Fruit fly (Drosophila melanogaster) whole organism, pupa: Measurements from ENCODE around the gene Act88F.

Source experiments
- CG10348 ChIP-seq: fragments of 200-800 bp; sonication (Bioruptor generic); IDR thresholded peaks from 2 replicates; pipeline ENCODE4 v1.3.6; 2022; ENCODE audit warnings: missing biosample characterization, missing genetic modification characterization
- CG12605 ChIP-seq: fragments of 200-800 bp; sonication (Bioruptor generic); IDR thresholded peaks from 2 replicates; pipeline ENCODE4 v1.3.6; 2022; ENCODE audit warnings: missing biosample characterization, missing genetic modification characterization
- CG13204 ChIP-seq: fragments of 200-800 bp; sonication (Bioruptor generic); optimal IDR thresholded peaks from 2 replicates; lab custom pipeline; 2018; ENCODE audit warnings: missing biosample characterization, mild to moderate bottlenecking, missing genetic modification characterization, moderate library complexity
- CG14655 ChIP-seq: fragments of 200-800 bp; sonication (Bioruptor generic); optimal IDR thresholded peaks from 3 replicates; lab custom pipeline; 2017; ENCODE audit warnings: mild to moderate bottlenecking, missing biosample characterization, missing genetic modification reagents, missing genetic modification characterization
- CG15710 ChIP-seq: fragments of 200-800 bp; sonication (Bioruptor generic); optimal IDR thresholded peaks from 2 replicates; lab custom pipeline; 2018; ENCODE audit warnings: missing biosample characterization, mild to moderate bottlenecking, missing genetic modification characterization, moderate library complexity
- CG17806 ChIP-seq: fragments of 200-800 bp; sonication (Bioruptor generic); optimal IDR thresholded peaks from 2 replicates; lab custom pipeline; 2018; ENCODE audit warnings: missing biosample characterization, mild to moderate bottlenecking, missing genetic modification characterization, moderate library complexity
- CG32121 ChIP-seq: fragments of 200-800 bp; sonication (Bioruptor generic); IDR thresholded peaks from 2 replicates; pipeline ENCODE4 v1.3.6; 2022; ENCODE audit warnings: missing biosample characterization, missing genetic modification characterization
- CG34367 ChIP-seq: fragments of 200-800 bp; sonication (Bioruptor generic); optimal IDR thresholded peaks from 2 replicates; lab custom pipeline; 2018; ENCODE audit warnings: missing biosample characterization, mild to moderate bottlenecking, missing genetic modification characterization
- CG4496 ChIP-seq: fragments of 200-800 bp; sonication (Bioruptor generic); IDR thresholded peaks from 3 replicates; pipeline ENCODE4 v1.3.6; 2022; ENCODE audit warnings: missing biosample characterization, missing genetic modification characterization
- CG8159 ChIP-seq: fragments of 200-800 bp; sonication (Bioruptor generic); optimal IDR thresholded peaks from 3 replicates; lab custom pipeline; 2018; ENCODE audit warnings: missing biosample characterization, mild to moderate bottlenecking, missing genetic modification characterization, moderate library complexity
- CG8301 ChIP-seq: fragments of 200-800 bp; sonication (Bioruptor generic); optimal IDR thresholded peaks from 2 replicates; lab custom pipeline; 2018; ENCODE audit warnings: missing biosample characterization, mild to moderate bottlenecking, missing genetic modification characterization
- CG9948 ChIP-seq: fragments of 200-800 bp; sonication (Bioruptor generic); optimal IDR thresholded peaks from 2 replicates; lab custom pipeline; 2018; ENCODE audit warnings: missing biosample characterization, mild to moderate bottlenecking, missing genetic modification characterization, moderate library complexity
- D1 ChIP-seq: fragments of 200-800 bp; sonication (Bioruptor generic); optimal IDR thresholded peaks from 2 replicates; lab custom pipeline; 2018; ENCODE audit warnings: missing biosample characterization, mild to moderate bottlenecking, missing genetic modification characterization, moderate library complexity
- EcR ChIP-seq: fragments of 200-800 bp; sonication (Bioruptor generic); optimal IDR thresholded peaks from 3 replicates; lab custom pipeline; 2019; ENCODE audit warnings: missing biosample characterization, missing genetic modification characterization, mild to moderate bottlenecking, moderate library complexity, missing genetic modification reagents
- Ets98B ChIP-seq: fragments of 200-800 bp; sonication (Bioruptor generic); IDR thresholded peaks from 2 replicates; pipeline ENCODE4 v1.3.6; 2022; ENCODE audit warnings: missing biosample characterization, missing genetic modification characterization
- Pif1A ChIP-seq: fragments of 200-800 bp; sonication (Bioruptor generic); optimal IDR thresholded peaks from 3 replicates; lab custom pipeline; 2016; ENCODE audit warnings: missing biosample characterization, missing genetic modification characterization
- Pif1B ChIP-seq: fragments of 200-800 bp; sonication (Bioruptor generic); optimal IDR thresholded peaks from 3 replicates; lab custom pipeline; 2016; ENCODE audit warnings: missing biosample characterization, missing genetic modification characterization
- Snoo ChIP-seq: fragments of 200-800 bp; sonication (Bioruptor generic); optimal IDR thresholded peaks from 3 replicates; lab custom pipeline; 2017; ENCODE audit warnings: missing biosample characterization, mild to moderate bottlenecking, missing genetic modification characterization, inconsistent platforms
- fd96Ca ChIP-seq: fragments of 200-800 bp; sonication (Bioruptor generic); IDR thresholded peaks from 3 replicates; pipeline ENCODE4 v1.3.6; 2022; ENCODE audit warnings: missing biosample characterization, missing genetic modification characterization
- gl ChIP-seq: fragments of 200-800 bp; sonication (Bioruptor generic); optimal IDR thresholded peaks from 2 replicates; lab custom pipeline; 2018; ENCODE audit warnings: missing biosample characterization, mild to moderate bottlenecking, missing genetic modification characterization
- rn ChIP-seq: fragments of 200-800 bp; sonication (Bioruptor generic); IDR thresholded peaks from 2 replicates; pipeline ENCODE4 v1.3.6; 2022; ENCODE audit warnings: missing biosample characterization, missing genetic modification characterization

The Act88F gene

dm6 chr3R:15439669-15440068 is at the start of gene Act88F:
Gene Act88F, plus strand, starts transcription at chr3R:15439969.
- no peak for TF ChIP-seq gl (tag; lab: Kevin White, UChicago)
- no peak for TF ChIP-seq CG12605 (GFP tag; lab: Robert Waterston, UW)
- TF ChIP-seq Pif1B (GFP tag; lab: Kevin White, UChicago), result no peak
- TF ChIP-seq CG10348 (GFP tag; lab: Robert Waterston, UW), result no peak
- TF ChIP-seq CG9948 (tag; lab: Kevin White, UChicago), result no peak
- TF ChIP-seq Pif1A (GFP tag; lab: Kevin White, UChicago), result no peak
- TF ChIP-seq D1 (tag; lab: Kevin White, UChicago), result no peak
- TF ChIP-seq CG17806 (tag; lab: Kevin White, UChicago), result no peak
- TF ChIP-seq Ets98B (GFP tag; lab: Robert Waterston, UW), result no peak
- no peak for TF ChIP-seq CG32121 (GFP tag; lab: Robert Waterston, UW)

- TF ChIP-seq CG8159 (no peak), CG32121 (GFP tag; lab: Robert Waterston, UW) (no peak), Snoo (tag; lab: Kevin White, UChicago) (no peak), CG13204 (no peak), EcR (no peak), CG12605 (GFP tag; lab: Robert Waterston, UW) (no peak), CG4496 (GFP tag; lab: Robert Waterston, UW) (no peak), CG8301 (tag; lab: Kevin White, UChicago) (no peak), Ets98B (GFP tag; lab: Robert Waterston, UW) (no peak), CG17806 (tag; lab: Kevin White, UChicago) (no peak), Pif1B (GFP tag; lab: Kevin White, UChicago) (no peak), gl (tag; lab: Kevin White, UChicago) (no peak), CG14655 (GFP tag; lab: Kevin White, UChicago) (no peak), CG34367 (tag; lab: Kevin White, UChicago) (no peak)
Observed at dm6 chr3R:15393206-15393805, 46.5 kb upstream of the Act88F start.

- TF ChIP-seq CG17806 (tag; lab: Kevin White, UChicago), result no peak
- no peak for TF ChIP-seq gl (tag; lab: Kevin White, UChicago)
- TF ChIP-seq CG14655 (GFP tag; lab: Kevin White, UChicago), result no peak
- TF ChIP-seq CG8159, result no peak
- TF ChIP-seq CG8301 (tag; lab: Kevin White, UChicago), result no peak
- no peak for TF ChIP-seq CG4496 (GFP tag; lab: Robert Waterston, UW)
- TF ChIP-seq CG9948 (tag; lab: Kevin White, UChicago), result no peak
- no peak for TF ChIP-seq CG34367 (tag; lab: Kevin White, UChicago)
- no peak for TF ChIP-seq rn (GFP tag; lab: Robert Waterston, UW)
- TF ChIP-seq CG13204, result no peak
- TF ChIP-seq Pif1A (GFP tag; lab: Kevin White, UChicago), result no peak
Observed at dm6 chr3R:15402654-15403053, 37.1 kb upstream of the Act88F start.

dm6 chr3R:15406393-15406792 is 33.4 kb upstream of the Act88F start:
- TF ChIP-seq CG8159 (no peak), rn (GFP tag; lab: Robert Waterston, UW) (no peak), CG12605 (GFP tag; lab: Robert Waterston, UW) (no peak), D1 (tag; lab: Kevin White, UChicago) (no peak), EcR (no peak), CG17806 (tag; lab: Kevin White, UChicago) (no peak), CG4496 (GFP tag; lab: Robert Waterston, UW) (no peak), CG13204 (no peak), Pif1A (GFP tag; lab: Kevin White, UChicago) (no peak), gl (tag; lab: Kevin White, UChicago) (no peak), CG14655 (GFP tag; lab: Kevin White, UChicago) (no peak), CG8301 (tag; lab: Kevin White, UChicago) (no peak), CG9948 (tag; lab: Kevin White, UChicago) (no peak)

dm6 chr3R:15407020-15407501 is 32.7 kb upstream of the Act88F start, which contains the start of gene CG6125:
Gene CG6125, minus strand, starts transcription at chr3R:15407070.
- TF ChIP-seq CG8159 (no peak), rn (GFP tag; lab: Robert Waterston, UW) (no peak), CG10348 (GFP tag; lab: Robert Waterston, UW) (no peak), CG13204 (no peak), gl (tag; lab: Kevin White, UChicago) (no peak), CG14655 (GFP tag; lab: Kevin White, UChicago) (no peak), Snoo (tag; lab: Kevin White, UChicago) (no peak), Ets98B (GFP tag; lab: Robert Waterston, UW) (no peak), CG15710 (tag; lab: Kevin White, UChicago) (no peak), Pif1B (GFP tag; lab: Kevin White, UChicago) (no peak), CG34367 (tag; lab: Kevin White, UChicago) (no peak), D1 (tag; lab: Kevin White, UChicago) (no peak), CG4496 (GFP tag; lab: Robert Waterston, UW) (no peak), CG9948 (tag; lab: Kevin White, UChicago) (no peak), EcR (no peak), CG8301 (tag; lab: Kevin White, UChicago) (no peak), CG17806 (tag; lab: Kevin White, UChicago) (no peak), fd96Ca (GFP tag; lab: Robert Waterston, UW) (no peak), CG32121 (GFP tag; lab: Robert Waterston, UW) (no peak), Pif1A (GFP tag; lab: Kevin White, UChicago) (no peak)
